Fruit fly (Drosophila melanogaster): Measurements from ENCODE around the gene G6P.

DNA sequence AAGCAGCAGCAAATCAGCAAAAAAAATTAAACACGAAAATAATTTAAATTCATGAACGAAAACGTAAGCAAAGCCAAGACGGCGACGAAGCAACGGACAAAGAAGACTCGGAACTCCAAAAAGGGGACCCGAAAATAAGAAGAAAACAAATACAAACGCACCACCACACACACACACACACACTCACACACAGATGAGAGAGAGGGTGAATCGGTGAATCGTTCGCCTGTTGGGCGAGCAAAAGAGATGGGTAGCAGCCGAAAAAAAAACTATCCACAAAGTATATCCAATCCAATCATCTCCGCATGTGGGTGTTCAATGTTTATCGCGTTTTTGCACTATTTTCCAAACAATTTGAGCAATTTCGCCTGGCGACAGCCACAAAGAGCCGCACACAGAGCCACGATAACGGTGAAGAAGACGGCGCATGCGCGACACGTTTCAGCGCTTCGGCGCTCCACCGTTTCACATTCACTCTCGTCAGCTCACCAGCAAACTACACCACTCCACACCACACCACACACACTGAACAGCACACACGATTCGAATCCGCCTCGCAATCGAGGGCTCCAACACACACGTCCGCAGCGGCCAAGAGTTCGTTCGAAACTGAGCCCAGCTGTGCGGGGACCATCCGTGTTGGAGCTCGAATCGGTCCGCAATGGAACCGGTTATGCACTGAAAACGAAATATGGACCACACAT lies 14.2 kb upstream of the G6P start, which contains the start of gene Duox:
- TF ChIP-seq psq (optimal IDR thresholded peaks at IDR 0.05): no peak
- TF ChIP-seq h (optimal IDR thresholded peaks at IDR 0.05): no peak
- TF ChIP-seq Myc (optimal IDR thresholded peaks at IDR 0.05): no peak
- TF ChIP-seq Sin3A (optimal IDR thresholded peaks at IDR 0.05): no peak
- no peak for TF ChIP-seq ttk (optimal IDR thresholded peaks at IDR 0.05)

Data from Kc167 (cell line).